Worm (Caenorhabditis elegans): Measurements from ENCODE around the gene ftt-2.

Gene ftt-2

ce11 chrX:11560076-11560475, 45.1 kb downstream of the ftt-2 start (continued):
- TF ChIP-seq T26A8.4 (GFP tag; IDR thresholded peaks at IDR 0.05) (no peak), aha-1 (tag) (peak; percentile 96), fkh-10 (GFP tag; optimal IDR thresholded peaks at IDR 0.05) (no peak), F10B5.3 (tag; optimal IDR thresholded peaks at IDR 0.05) (no peak), dve-1 (tag; optimal IDR thresholded peaks at IDR 0.05; ENCODE audit: insufficient read depth) (no peak), Y48G9A.11 (GFP tag; IDR thresholded peaks at IDR 0.05) (no peak), saeg-2 (GFP tag; IDR thresholded peaks at IDR 0.05) (no peak), unc-62 (GFP tag; optimal IDR thresholded peaks at IDR 0.05 in 1 of 2) (peak in 1 of 2 experiments; percentile 4), unc-62 (tag; optimal IDR thresholded peaks at IDR 0.05) (no peak), dmd-9 (GFP tag; IDR thresholded peaks at IDR 0.05) (no peak)

- no peak for TF ChIP-seq lin-38 (GFP tag; IDR thresholded peaks at IDR 0.05)
- TF ChIP-seq nhr-10 (tag; optimal IDR thresholded peaks at IDR 0.05): no peak
- TF ChIP-seq dve-1 (tag; optimal IDR thresholded peaks at IDR 0.05; ENCODE audit: insufficient read depth): no peak
- TF ChIP-seq R02D3.7 (tag; optimal IDR thresholded peaks at IDR 0.05): no peak
- TF ChIP-seq dmd-8 (GFP tag; IDR thresholded peaks at IDR 0.05): no peak
- peak in 1 of 2 experiments; percentile 48 for TF ChIP-seq lsy-2 (tag; optimal IDR thresholded peaks at IDR 0.05)
- TF ChIP-seq rbr-2 (tag; optimal IDR thresholded peaks at IDR 0.05): no peak
- TF ChIP-seq tag-97 (GFP tag; IDR thresholded peaks at IDR 0.05): 0 out of 2 replicates have a peak, but pooled peaks have one; percentile 55
- no peak for TF ChIP-seq mxl-3 (GFP tag; optimal IDR thresholded peaks at IDR 0.05)
- TF ChIP-seq T26A8.4 (GFP tag; IDR thresholded peaks at IDR 0.05): 0 out of 2 replicates have a peak, but pooled peaks have one; percentile 31
- TF ChIP-seq mes-2 (tag; optimal IDR thresholded peaks at IDR 0.05; ENCODE audit: poor library complexity, severe bottlenecking): peak; percentile 1
- TF ChIP-seq F44E2.7 (GFP tag; IDR thresholded peaks at IDR 0.05): no peak
- TF ChIP-seq fkh-10 (GFP tag; optimal IDR thresholded peaks at IDR 0.05): peak; percentile 83
- no peak for TF ChIP-seq lin-15B (tag; optimal IDR thresholded peaks at IDR 0.05)
- peak; percentile 19 for TF ChIP-seq F37D6.2 (tag; optimal IDR thresholded peaks at IDR 0.05)
- peak; percentile 50; the same call in 1 of the 2 replicates for TF ChIP-seq ctbp-1 (GFP tag; IDR thresholded peaks at IDR 0.05)
- TF ChIP-seq ces-1 (GFP tag; optimal IDR thresholded peaks at IDR 0.05): peak; percentile 93
- TF ChIP-seq Y5F2A.4 (GFP tag; optimal IDR thresholded peaks at IDR 0.05): no peak
- TF ChIP-seq attf-4 (tag; optimal IDR thresholded peaks at IDR 0.05): no peak
- no peak for TF ChIP-seq aly-2 (tag; optimal IDR thresholded peaks at IDR 0.05)
Measured at ce11 chrX:11558156-11558555, 47.1 kb downstream of the ftt-2 start.

ce11 chrX:11556194-11556739, 49.0 kb downstream of the ftt-2 start, which contains the start of gene C35C5.10:
Gene C35C5.10, plus strand, starts transcription at chrX:11556244.
- peak; percentile 27 for TF ChIP-seq dve-1 (tag; optimal IDR thresholded peaks at IDR 0.05; ENCODE audit: insufficient read depth)
- TF ChIP-seq nhr-11 (tag; optimal IDR thresholded peaks at IDR 0.05): no peak
- peak; percentile 43 for TF ChIP-seq hlh-11 (tag; optimal IDR thresholded peaks at IDR 0.05)
- TF ChIP-seq daf-16 (GFP tag; optimal IDR thresholded peaks at IDR 0.05): no peak
- peak; percentile 62 for TF ChIP-seq daf-16 (tag; optimal IDR thresholded peaks at IDR 0.05)
- no peak for TF ChIP-seq arid-1 (GFP tag; conservative IDR thresholded peaks at IDR 0.05)
- TF ChIP-seq nhr-28 (tag; optimal IDR thresholded peaks at IDR 0.05): peak; percentile 47
- TF ChIP-seq duxl-1 (tag; optimal IDR thresholded peaks at IDR 0.05; ENCODE audit: poor library complexity): no peak
- peak; percentile 60 for TF ChIP-seq pqm-1 (tag; optimal IDR thresholded peaks at IDR 0.05)
- peak; percentile 68 for TF ChIP-seq dmd-6 (GFP tag; IDR thresholded peaks at IDR 0.05)
- TF ChIP-seq aha-1 (tag): peak; percentile 22
- no peak for TF ChIP-seq php-3 (GFP tag; IDR thresholded peaks at IDR 0.05)

Measured in whole organism, L4 larva.